Fruit fly (Drosophila melanogaster) whole organism, embryonic: ENCODE measurements around the gene CG32373.

Source experiments
- Ada2b ChIP-seq: fragments of 200-800 bp; sonication (Bioruptor generic); IDR thresholded peaks from 2 replicates; pipeline ENCODE4 v1.3.6; 2022; ENCODE audit warnings: missing biosample characterization, missing genetic modification characterization
- Atf3 ChIP-seq: fragments of 200-800 bp; sonication (Bioruptor generic); optimal IDR thresholded peaks from 3 replicates; lab custom pipeline; 2016; ENCODE audit warnings: missing biosample characterization, missing genetic modification characterization
- BEAF-32 ChIP-seq: fragments of 200-800 bp; sonication (Bioruptor generic); optimal IDR thresholded peaks from 3 replicates; lab custom pipeline; 2017; ENCODE audit warnings: missing biosample characterization, missing genetic modification characterization, mild to moderate bottlenecking, moderate library complexity, missing genetic modification reagents
- CG10543 ChIP-seq: fragments of 200-800 bp; sonication (Bioruptor generic); optimal IDR thresholded peaks from 3 replicates; lab custom pipeline; 2017; ENCODE audit warnings: missing biosample characterization, mild to moderate bottlenecking, missing genetic modification characterization, moderate library complexity
- CG11093 ChIP-seq: fragments of 200-800 bp; sonication (Bioruptor generic); IDR thresholded peaks from 3 replicates; pipeline ENCODE4 v1.3.6; 2022; ENCODE audit warnings: missing biosample characterization, missing genetic modification characterization
- CG11398 ChIP-seq: fragments of 200-800 bp; sonication (Bioruptor generic); optimal IDR thresholded peaks from 2 replicates; lab custom pipeline; 2016; ENCODE audit warnings: missing biosample characterization, missing genetic modification characterization
- CG12659 ChIP-seq: fragments of 200-800 bp; sonication (Bioruptor generic); optimal IDR thresholded peaks from 3 replicates; lab custom pipeline; 2017; ENCODE audit warnings: mild to moderate bottlenecking, missing biosample characterization, missing genetic modification reagents, missing genetic modification characterization
- CG13287 ChIP-seq: fragments of 200-800 bp; sonication (Bioruptor generic); IDR thresholded peaks from 2 replicates; pipeline ENCODE4 v1.3.6; 2022; ENCODE audit warnings: missing biosample characterization, missing genetic modification characterization; ENCODE audit not compliant: partially characterized antibody
- CG14050 ChIP-seq: fragments of 200-800 bp; sonication (Bioruptor generic); IDR thresholded peaks from 3 replicates; pipeline ENCODE4 v1.3.6; 2022; ENCODE audit warnings: missing biosample characterization, missing genetic modification characterization
- CG14965 ChIP-seq: fragments of 200-800 bp; sonication (Bioruptor generic); optimal IDR thresholded peaks from 2 replicates; lab custom pipeline; 2016; ENCODE audit warnings: missing biosample characterization, missing genetic modification characterization, borderline replicate concordance
- CG1647 ChIP-seq: fragments of 200-800 bp; sonication (Bioruptor generic); optimal IDR thresholded peaks from 3 replicates; lab custom pipeline; 2016; ENCODE audit warnings: missing biosample characterization, missing genetic modification characterization
- CG17328 ChIP-seq: fragments of 200-800 bp; sonication (Bioruptor generic); IDR thresholded peaks from 2 replicates; pipeline ENCODE4 v1.3.6; 2022; ENCODE audit warnings: missing biosample characterization, missing genetic modification characterization
- CG17802 ChIP-seq: fragments of 200-800 bp; sonication (Bioruptor generic); optimal IDR thresholded peaks from 2 replicates; lab custom pipeline; 2018; ENCODE audit warnings: missing biosample characterization, mild to moderate bottlenecking, missing genetic modification characterization, moderate library complexity
- CG1792 ChIP-seq: fragments of 200-800 bp; sonication (Bioruptor generic); optimal IDR thresholded peaks from 2 replicates; lab custom pipeline; 2016; ENCODE audit warnings: missing biosample characterization, missing genetic modification characterization
- CG18619 ChIP-seq: fragments of 200-800 bp; sonication (Bioruptor generic); optimal IDR thresholded peaks from 3 replicates; lab custom pipeline; 2017; ENCODE audit warnings: missing biosample characterization, mild to moderate bottlenecking, missing genetic modification characterization
- CG2120 ChIP-seq: fragments of 200-800 bp; sonication (Bioruptor generic); optimal IDR thresholded peaks from 3 replicates; lab custom pipeline; 2016; ENCODE audit warnings: missing biosample characterization, missing genetic modification characterization
- CG2202 ChIP-seq: fragments of 200-800 bp; sonication (Bioruptor generic); optimal IDR thresholded peaks from 2 replicates; lab custom pipeline; 2018; ENCODE audit warnings: missing biosample characterization, mild to moderate bottlenecking, missing genetic modification characterization
- CG3065 ChIP-seq: fragments of 200-800 bp; sonication (Bioruptor generic); optimal IDR thresholded peaks from 2 replicates; lab custom pipeline; 2016; ENCODE audit warnings: missing biosample characterization, missing genetic modification characterization
- CG3847 ChIP-seq: fragments of 200-800 bp; sonication (Bioruptor generic); IDR thresholded peaks from 2 replicates; pipeline ENCODE4 v1.3.6; 2022; ENCODE audit warnings: missing biosample characterization, missing genetic modification characterization
- CG4707 ChIP-seq: fragments of 200-800 bp; sonication (Bioruptor generic); optimal IDR thresholded peaks from 2 replicates; lab custom pipeline; 2018; ENCODE audit warnings: missing biosample characterization, mild to moderate bottlenecking, missing genetic modification characterization, moderate library complexity
- CG6791 ChIP-seq: fragments of 200-800 bp; sonication (Bioruptor generic); IDR thresholded peaks from 3 replicates; pipeline ENCODE4 v1.3.6; 2022; ENCODE audit warnings: missing biosample characterization, missing genetic modification characterization; ENCODE audit not compliant: partially characterized antibody
- CG7745 ChIP-seq: fragments of 200-800 bp; sonication (Bioruptor generic); optimal IDR thresholded peaks from 2 replicates; lab custom pipeline; 2018; ENCODE audit warnings: missing biosample characterization, mild to moderate bottlenecking, missing genetic modification characterization, moderate library complexity
- CG7963 ChIP-seq: fragments of 200-800 bp; sonication (Bioruptor generic); IDR thresholded peaks from 3 replicates; pipeline ENCODE4 v1.3.6; 2022; ENCODE audit warnings: missing biosample characterization, missing genetic modification characterization; ENCODE audit not compliant: partially characterized antibody
- CG8944 ChIP-seq: fragments of 200-800 bp; sonication (Bioruptor generic); optimal IDR thresholded peaks from 3 replicates; lab custom pipeline; 2016; ENCODE audit warnings: missing biosample characterization, missing genetic modification characterization
- CG9215 ChIP-seq: fragments of 200-800 bp; sonication (Bioruptor generic); IDR thresholded peaks from 2 replicates; pipeline ENCODE4 v1.3.6; 2022; ENCODE audit warnings: missing biosample characterization, missing genetic modification characterization
- CG9817 ChIP-seq: fragments of 200-800 bp; sonication (Bioruptor generic); optimal IDR thresholded peaks from 2 replicates; lab custom pipeline; 2018; ENCODE audit warnings: missing biosample characterization, mild to moderate bottlenecking, missing genetic modification characterization, moderate library complexity
- Dad ChIP-seq: fragments of 200-800 bp; sonication (Bioruptor generic); optimal IDR thresholded peaks from 3 replicates; lab custom pipeline; 2016; ENCODE audit warnings: missing biosample characterization, missing genetic modification characterization
- Deaf1 ChIP-seq: fragments of 200-800 bp; optimal IDR thresholded peaks from 3 replicates; lab custom pipeline; 2019; ENCODE audit warnings: missing biosample characterization, mild to moderate bottlenecking, missing genetic modification characterization, moderate library complexity
- Doc3 ChIP-seq: fragments of 200-800 bp; sonication (Bioruptor generic); IDR thresholded peaks from 3 replicates; pipeline ENCODE4 v1.3.6; 2022; ENCODE audit warnings: missing biosample characterization, missing genetic modification characterization; ENCODE audit not compliant: partially characterized antibody
- Dref ChIP-seq: fragments of 200-800 bp; sonication (Bioruptor generic); IDR thresholded peaks from 2 replicates; pipeline ENCODE4 v1.3.6; 2022; ENCODE audit warnings: missing biosample characterization, missing genetic modification characterization
- E2f1 ChIP-seq: fragments of 200-800 bp; sonication (Bioruptor generic); IDR thresholded peaks from 2 replicates; pipeline ENCODE4 v1.3.6; 2022; ENCODE audit warnings: missing biosample characterization, missing genetic modification characterization
- E2f2 ChIP-seq: fragments of 200-800 bp; sonication (Bioruptor generic); IDR thresholded peaks from 2 replicates; pipeline ENCODE4 v1.3.6; 2022; ENCODE audit warnings: missing biosample characterization, missing genetic modification characterization
- HLH3B ChIP-seq: fragments of 200-800 bp; sonication (Bioruptor generic); IDR thresholded peaks from 2 replicates; pipeline ENCODE4 v1.3.6; 2022; ENCODE audit warnings: missing biosample characterization, missing genetic modification characterization
- HLH4C ChIP-seq: fragments of 200-800 bp; sonication (Bioruptor generic); IDR thresholded peaks from 3 replicates; pipeline ENCODE4 v1.3.6; 2022; ENCODE audit warnings: missing biosample characterization, missing genetic modification characterization; ENCODE audit not compliant: partially characterized antibody
- MESR4 ChIP-seq: fragments of 200-800 bp; sonication (Bioruptor generic); optimal IDR thresholded peaks from 2 replicates; lab custom pipeline; 2018; ENCODE audit warnings: missing biosample characterization, mild to moderate bottlenecking, missing genetic modification characterization, moderate library complexity
- NfI ChIP-seq: fragments of 200-800 bp; sonication (Bioruptor generic); optimal IDR thresholded peaks from 3 replicates; lab custom pipeline; 2018; ENCODE audit warnings: missing biosample characterization, mild to moderate bottlenecking, missing genetic modification characterization, moderate library complexity
- Ravus ChIP-seq: fragments of 200-800 bp; sonication (Bioruptor generic); IDR thresholded peaks from 2 replicates; pipeline ENCODE4 v1.3.6; 2022; ENCODE audit warnings: missing biosample characterization, missing genetic modification characterization
- Sry-δ ChIP-seq: fragments of 200-800 bp; sonication (Bioruptor generic); optimal IDR thresholded peaks from 2 replicates; lab custom pipeline; 2016; ENCODE audit warnings: missing biosample characterization, missing genetic modification characterization
- dati ChIP-seq: fragments of 200-800 bp; sonication (Bioruptor generic); IDR thresholded peaks from 2 replicates; pipeline ENCODE4 v1.3.6; 2022; ENCODE audit warnings: missing biosample characterization, missing genetic modification characterization
- hth ChIP-seq: fragments of >200 bp; optimal IDR thresholded peaks from 2 replicates; lab custom pipeline; 2017; ENCODE audit warnings: inconsistent platforms
- jing ChIP-seq: fragments of 200-800 bp; sonication (Bioruptor generic); optimal IDR thresholded peaks from 2 replicates; lab custom pipeline; 2018; ENCODE audit warnings: missing biosample characterization, mild to moderate bottlenecking, missing genetic modification characterization
- mirr ChIP-seq: fragments of 200-800 bp; sonication (Bioruptor generic); optimal IDR thresholded peaks from 3 replicates; lab custom pipeline; 2018; ENCODE audit warnings: missing biosample characterization, mild to moderate bottlenecking, missing genetic modification characterization
- phol ChIP-seq: fragments of 200-800 bp; sonication (Bioruptor generic); optimal IDR thresholded peaks from 3 replicates; lab custom pipeline; 2018; ENCODE audit warnings: missing biosample characterization, mild to moderate bottlenecking, missing genetic modification characterization, moderate library complexity
- row ChIP-seq: fragments of 200-800 bp; sonication (Bioruptor generic); IDR thresholded peaks from 3 replicates; pipeline ENCODE4 v1.3.6; 2022; ENCODE audit warnings: missing biosample characterization, missing genetic modification characterization
- sd ChIP-seq: fragments of 200-800 bp; sonication (Bioruptor generic); optimal IDR thresholded peaks from 3 replicates; lab custom pipeline; 2018; ENCODE audit warnings: missing biosample characterization, mild to moderate bottlenecking, missing genetic modification characterization, moderate library complexity
- sisA ChIP-seq: fragments of 200-800 bp; sonication (Bioruptor generic); IDR thresholded peaks from 2 replicates; pipeline ENCODE4 v1.3.6; 2022; ENCODE audit warnings: missing biosample characterization, missing genetic modification characterization
- slbo ChIP-seq: fragments of 200-800 bp; sonication (Bioruptor generic); IDR thresholded peaks from 2 replicates; pipeline ENCODE4 v1.3.6; 2022; ENCODE audit warnings: missing biosample characterization, missing genetic modification characterization
- tin ChIP-seq: fragments of 200-800 bp; sonication (Bioruptor generic); optimal IDR thresholded peaks from 3 replicates; lab custom pipeline; 2016; ENCODE audit warnings: missing biosample characterization, missing genetic modification characterization
- tna ChIP-seq: fragments of 200-800 bp; sonication (Bioruptor generic); IDR thresholded peaks from 2 replicates; pipeline ENCODE4 v1.3.6; 2022; ENCODE audit warnings: missing biosample characterization, missing genetic modification characterization; ENCODE audit not compliant: partially characterized antibody
- zen2 ChIP-seq: fragments of 200-800 bp; sonication (Bioruptor generic); IDR thresholded peaks from 3 replicates; pipeline ENCODE4 v1.3.6; 2022; ENCODE audit warnings: missing biosample characterization, missing genetic modification characterization; ENCODE audit not compliant: partially characterized antibody
- zfh2 ChIP-seq: fragments of 200-800 bp; sonication (Bioruptor generic); optimal IDR thresholded peaks from 2 replicates; lab custom pipeline; 2016; ENCODE audit warnings: missing biosample characterization, missing genetic modification characterization

CG32373 gene

dm6 chr3L:7726285-7726684, 75.9 kb downstream of the CG32373 start, which contains the start of gene CG7457 (continued):
- TF ChIP-seq sisA (no peak), MESR4 (GFP tag; lab: Kevin White, UChicago) (peak; percentile 44), slbo (GFP tag; lab: Robert Waterston, UW) (peak; percentile 18; the same call in 1 of the 2 replicates), CG2202 (tag; lab: Kevin White, UChicago) (no peak), Ravus (no peak), CG17328 (GFP tag; lab: Robert Waterston, UW) (0 out of 2 replicates have a peak, but pooled peaks have one; percentile 14), CG9215 (GFP tag; lab: Robert Waterston, UW) (no peak), CG11398 (GFP tag; lab: Kevin White, UChicago) (no peak), sd (peak; percentile 73), CG9817 (tag; lab: Kevin White, UChicago) (no peak), dati (GFP tag; lab: Robert Waterston, UW) (no peak), HLH3B (GFP tag; lab: Robert Waterston, UW) (no peak; the same call in 1 of the 2 replicates), Dad (GFP tag; lab: Kevin White, UChicago) (no peak), CG7963 (peak; percentile 90), CG17802 (tag; lab: Kevin White, UChicago) (no peak), CG12659 (GFP tag; lab: Kevin White, UChicago) (peak; percentile 20), CG8944 (GFP tag; lab: Kevin White, UChicago) (no peak), tna (GFP tag; lab: Robert Waterston, UW) (peak; percentile 91), hth (no peak), CG14050 (GFP tag; lab: Robert Waterston, UW) (no peak), CG3847 (GFP tag; lab: Robert Waterston, UW) (no peak), CG1647 (GFP tag; lab: Kevin White, UChicago) (no peak), row (GFP tag; lab: Robert Waterston, UW) (peak; percentile 44; the same call in 2 of the 3 replicates), CG2120 (no peak), Dref (GFP tag; lab: Robert Waterston, UW) (peak; percentile 94), CG11093 (GFP tag; lab: Robert Waterston, UW) (no peak), CG1792 (GFP tag; lab: Kevin White, UChicago) (no peak), CG13287 (peak; percentile 97), zfh2 (no peak), CG7745 (tag; lab: Kevin White, UChicago) (no peak), Sry-δ (GFP tag; lab: Kevin White, UChicago) (peak; percentile 76), CG10543 (GFP tag; lab: Kevin White, UChicago) (no peak), BEAF-32 (GFP tag; lab: Kevin White, UChicago) (peak; percentile 90), zen2 (GFP tag; lab: Robert Waterston, UW) (peak; percentile 94), CG18619 (GFP tag; lab: Kevin White, UChicago) (no peak), CG6791 (peak; percentile 97), Atf3 (GFP tag; lab: Kevin White, UChicago) (no peak), CG3065 (GFP tag; lab: Kevin White, UChicago) (no peak), jing (no peak), Doc3 (peak; percentile 93), NfI (peak; percentile 12), Deaf1 (tag; lab: Kevin White, UChicago) (no peak), CG4707 (GFP tag; lab: Kevin White, UChicago) (no peak), E2f2 (GFP tag; lab: Robert Waterston, UW) (peak; percentile 70), Ada2b (GFP tag; lab: Robert Waterston, UW) (no peak), E2f1 (GFP tag; lab: Robert Waterston, UW) (no peak), phol (tag; lab: Kevin White, UChicago) (peak; percentile 20), HLH4C (GFP tag; lab: Robert Waterston, UW) (peak; percentile 90), tin (GFP tag; lab: Kevin White, UChicago) (no peak), CG14965 (GFP tag; lab: Kevin White, UChicago) (no peak), mirr (GFP tag; lab: Kevin White, UChicago) (no peak)
